Comparison of ENCODE assay signal across 5 worm cellular contexts in genomic region chrIV:8534997-8535414, ce11.
TF ChIP-seq lines count a peak whose summit lies in the region.

No protein-coding gene starts in this region.

TF ChIP-seq in whole organism, L1 larva, 84 proteins besides CTCF, POLR2A, EP300 and RAD21 (continued from another document and continues in another):
- TF ChIP-seq irx-1 (tag; optimal IDR thresholded peaks at IDR 0.05; lab: Kevin White, UChicago) (peak; percentile 5), mep-1 (tag; optimal IDR thresholded peaks at IDR 0.05; lab: Kevin White, UChicago) (peak; percentile 30), nhr-19 (GFP tag; conservative IDR thresholded peaks at IDR 0.05; lab: Robert Waterston, UW) (peak; percentile 67), lin-35 (GFP tag; optimal IDR thresholded peaks at IDR 0.05; lab: Kevin White, UChicago) (peak in 1 of 2 experiments; percentile 74), lsy-2 (tag; optimal IDR thresholded peaks at IDR 0.05; lab: Kevin White, UChicago) (peak; percentile 56 to 57), nhr-47 (tag; optimal IDR thresholded peaks at IDR 0.05; lab: Kevin White, UChicago) (peak; percentile 21), ceh-88 (GFP tag; IDR thresholded peaks at IDR 0.05; lab: Robert Waterston, UW) (0 out of 2 replicates have a peak, but pooled peaks have one; percentile 23), mdl-1 (tag; optimal IDR thresholded peaks at IDR 0.05; lab: Kevin White, UChicago) (peak; percentile 36 to 93), lin-13 (GFP tag; optimal IDR thresholded peaks at IDR 0.05; lab: Kevin White, UChicago) (no peak), unc-62 (GFP tag; optimal IDR thresholded peaks at IDR 0.05; lab: Kevin White, UChicago) (no peak), blmp-1 (tag; optimal IDR thresholded peaks at IDR 0.05; lab: Kevin White, UChicago) (peak; percentile 55), tbx-2 (tag; optimal IDR thresholded peaks at IDR 0.05; lab: Kevin White, UChicago) (peak; percentile 66), lin-14 (GFP tag; optimal IDR thresholded peaks at IDR 0.05; lab: Kevin White, UChicago) (peak; percentile 77), elt-2 (tag; optimal IDR thresholded peaks at IDR 0.05; lab: Kevin White, UChicago) (peak; percentile 61), nhr-20 (tag; optimal IDR thresholded peaks at IDR 0.05; lab: Kevin White, UChicago) (peak; percentile 92), efl-1 (optimal IDR thresholded peaks at IDR 0.05; lab: Kevin White, UChicago) (peak in 1 of 2 experiments; percentile 9), efl-1 (GFP tag; optimal IDR thresholded peaks at IDR 0.05 in 1 of 2; lab: Kevin White, UChicago) (no peak), rnt-1 (tag; optimal IDR thresholded peaks at IDR 0.05; lab: Kevin White, UChicago) (peak; percentile 43), snu-23 (GFP tag; optimal IDR thresholded peaks at IDR 0.05; lab: Kevin White, UChicago) (peak; percentile 71), mab-9 (GFP tag; IDR thresholded peaks at IDR 0.05; lab: Robert Waterston, UW) (no peak), fos-1 (tag; optimal IDR thresholded peaks at IDR 0.05; lab: Kevin White, UChicago) (no peak), nhr-77 (tag; optimal IDR thresholded peaks at IDR 0.05; lab: Kevin White, UChicago) (no peak), ets-5 (GFP tag; IDR thresholded peaks at IDR 0.05; lab: Robert Waterston, UW) (no peak), nhr-84 (tag; optimal IDR thresholded peaks at IDR 0.05; lab: Kevin White, UChicago) (no peak), unc-86 (tag; optimal IDR thresholded peaks at IDR 0.05; lab: Kevin White, UChicago) (no peak), ama-1 (optimal IDR thresholded peaks at IDR 0.05; lab: Kevin White, UChicago) (peak; percentile 18)

TF ChIP-seq in whole organism, L2 larva, 48 proteins besides CTCF, POLR2A, EP300 and RAD21 (continued from another document and continues in another):
- TF ChIP-seq nhr-10 (tag; optimal IDR thresholded peaks at IDR 0.05; lab: Kevin White, UChicago) (no peak), lin-13 (GFP tag; optimal IDR thresholded peaks at IDR 0.05; lab: Kevin White, UChicago) (peak; percentile 40), nhr-237 (tag; optimal IDR thresholded peaks at IDR 0.05; lab: Kevin White, UChicago) (no peak), nhr-11 (tag; optimal IDR thresholded peaks at IDR 0.05; lab: Kevin White, UChicago) (no peak), mbf-1 (tag; optimal IDR thresholded peaks at IDR 0.05; lab: Kevin White, UChicago) (no peak), ceh-16 (tag; optimal IDR thresholded peaks at IDR 0.05; lab: Kevin White, UChicago) (no peak), lin-39 (tag; optimal IDR thresholded peaks at IDR 0.05; lab: Kevin White, UChicago) (no peak), nhr-129 (tag; optimal IDR thresholded peaks at IDR 0.05; lab: Kevin White, UChicago) (peak; percentile 80), fos-1 (tag; optimal IDR thresholded peaks at IDR 0.05; lab: Kevin White, UChicago) (peak; percentile 75), unc-39 (tag; optimal IDR thresholded peaks at IDR 0.05; lab: Kevin White, UChicago) (no peak), egl-27 (tag; optimal IDR thresholded peaks at IDR 0.05; lab: Kevin White, UChicago) (no peak), gmeb-1 (tag; optimal IDR thresholded peaks at IDR 0.05; lab: Kevin White, UChicago) (no peak), sma-3 (GFP tag; optimal IDR thresholded peaks at IDR 0.05; lab: Kevin White, UChicago) (peak; percentile 76), nhr-77 (tag; optimal IDR thresholded peaks at IDR 0.05; lab: Kevin White, UChicago) (no peak), alr-1 (tag; optimal IDR thresholded peaks at IDR 0.05; lab: Kevin White, UChicago) (no peak), nhr-23 (tag; optimal IDR thresholded peaks at IDR 0.05; lab: Kevin White, UChicago) (no peak), nhr-21 (tag; optimal IDR thresholded peaks at IDR 0.05; lab: Kevin White, UChicago) (peak; percentile 62), aly-2 (tag; optimal IDR thresholded peaks at IDR 0.05; lab: Kevin White, UChicago) (no peak), sem-4 (tag; optimal IDR thresholded peaks at IDR 0.05; lab: Kevin White, UChicago) (no peak), ama-1 (optimal IDR thresholded peaks at IDR 0.05; lab: Kevin White, UChicago) (peak; percentile 80), nhr-12 (tag; optimal IDR thresholded peaks at IDR 0.05; lab: Kevin White, UChicago) (no peak), lin-11 (tag; optimal IDR thresholded peaks at IDR 0.05; lab: Kevin White, UChicago) (no peak), unc-55 (GFP tag; optimal IDR thresholded peaks at IDR 0.05; lab: Kevin White, UChicago) (no peak), elt-1 (tag; optimal IDR thresholded peaks at IDR 0.05; lab: Kevin White, UChicago) (no peak), nhr-6 (tag; optimal IDR thresholded peaks at IDR 0.05; lab: Kevin White, UChicago) (peak; percentile 34), crh-2 (tag; optimal IDR thresholded peaks at IDR 0.05; lab: Kevin White, UChicago) (peak; percentile 72), skn-1 (tag; optimal IDR thresholded peaks at IDR 0.05; lab: Kevin White, UChicago) (no peak), ztf-11 (tag; optimal IDR thresholded peaks at IDR 0.05; lab: Kevin White, UChicago) (no peak), lsy-2 (tag; optimal IDR thresholded peaks at IDR 0.05; lab: Kevin White, UChicago) (peak in 1 of 2 experiments; percentile 75)

TF ChIP-seq in whole organism, L3 larva, 47 proteins besides CTCF, POLR2A, EP300 and RAD21 (continued from another document):
- TF ChIP-seq aly-2 (tag; optimal IDR thresholded peaks at IDR 0.05; lab: Kevin White, UChicago) (no peak), pqm-1 (tag; optimal IDR thresholded peaks at IDR 0.05; lab: Kevin White, UChicago) (peak; percentile 53), elt-1 (tag; optimal IDR thresholded peaks at IDR 0.05; lab: Kevin White, UChicago) (no peak), ama-1 (optimal IDR thresholded peaks at IDR 0.05; lab: Kevin White, UChicago) (peak; percentile 51), nhr-43 (tag; optimal IDR thresholded peaks at IDR 0.05; lab: Kevin White, UChicago; ENCODE audit: poor library complexity, severe bottlenecking) (peak; percentile 84), mdl-1 (tag; optimal IDR thresholded peaks at IDR 0.05; lab: Kevin White, UChicago) (peak; percentile 69), egl-27 (tag; optimal IDR thresholded peaks at IDR 0.05; lab: Kevin White, UChicago) (no peak), fkh-2 (tag; optimal IDR thresholded peaks at IDR 0.05; lab: Kevin White, UChicago) (no peak), egl-5 (tag; optimal IDR thresholded peaks at IDR 0.05; lab: Kevin White, UChicago) (no peak), ztf-4 (tag; optimal IDR thresholded peaks at IDR 0.05; lab: Kevin White, UChicago) (no peak), elt-2 (tag; optimal IDR thresholded peaks at IDR 0.05; lab: Kevin White, UChicago) (peak; percentile 78), nhr-11 (tag; optimal IDR thresholded peaks at IDR 0.05; lab: Kevin White, UChicago) (no peak), ceh-16 (tag; optimal IDR thresholded peaks at IDR 0.05; lab: Kevin White, UChicago) (no peak), nhr-76 (tag; optimal IDR thresholded peaks at IDR 0.05; lab: Kevin White, UChicago) (peak; percentile 78), nhr-237 (tag; optimal IDR thresholded peaks at IDR 0.05; lab: Kevin White, UChicago) (no peak), fos-1 (tag; optimal IDR thresholded peaks at IDR 0.05; lab: Kevin White, UChicago) (no peak), unc-39 (tag; optimal IDR thresholded peaks at IDR 0.05; lab: Kevin White, UChicago) (no peak), R02D3.7 (tag; optimal IDR thresholded peaks at IDR 0.05; lab: Kevin White, UChicago) (no peak), nhr-25 (tag; optimal IDR thresholded peaks at IDR 0.05; lab: Kevin White, UChicago) (peak; percentile 71), hmg-11 (tag; optimal IDR thresholded peaks at IDR 0.05; lab: Kevin White, UChicago) (no peak), snpc-4 (tag; optimal IDR thresholded peaks at IDR 0.05; lab: Kevin White, UChicago) (no peak), nhr-67 (tag; optimal IDR thresholded peaks at IDR 0.05; lab: Kevin White, UChicago) (no peak), lsy-12 (tag; optimal IDR thresholded peaks at IDR 0.05; lab: Kevin White, UChicago) (peak; percentile 32), nhr-12 (tag; optimal IDR thresholded peaks at IDR 0.05; lab: Kevin White, UChicago) (no peak), elt-3 (tag; optimal IDR thresholded peaks at IDR 0.05; lab: Kevin White, UChicago) (peak in 1 of 3 experiments; percentile 6), nhr-23 (tag; optimal IDR thresholded peaks at IDR 0.05; lab: Kevin White, UChicago) (peak; percentile 63), ztf-11 (tag; optimal IDR thresholded peaks at IDR 0.05; lab: Kevin White, UChicago) (no peak), sea-2 (GFP tag; optimal IDR thresholded peaks at IDR 0.05; lab: Kevin White, UChicago) (no peak), ceh-82 (tag; optimal IDR thresholded peaks at IDR 0.05; lab: Kevin White, UChicago) (no peak), daf-12 (tag; optimal IDR thresholded peaks at IDR 0.05; lab: Kevin White, UChicago) (no peak)

TF ChIP-seq in whole organism, L4 larva, 104 proteins besides CTCF, POLR2A, EP300 and RAD21 (continued from another document):
- TF ChIP-seq dve-1 (tag; optimal IDR thresholded peaks at IDR 0.05; lab: Kevin White, UChicago; ENCODE audit: insufficient read depth) = peak; percentile 87
- TF ChIP-seq mes-2 (tag; optimal IDR thresholded peaks at IDR 0.05; lab: Kevin White, UChicago; ENCODE audit: poor library complexity, severe bottlenecking) = peak; percentile 2
- no peak for TF ChIP-seq snpc-1.2 (GFP tag; IDR thresholded peaks at IDR 0.05; lab: Robert Waterston, UW)
- peak; percentile 19; the same call in 1 of the 2 replicates for TF ChIP-seq T26A8.4 (GFP tag; IDR thresholded peaks at IDR 0.05; lab: Robert Waterston, UW)
- peak; percentile 78 to 88 for TF ChIP-seq mdl-1 (tag; optimal IDR thresholded peaks at IDR 0.05; lab: Kevin White, UChicago)
- no peak for TF ChIP-seq F49E8.2 (tag; optimal IDR thresholded peaks at IDR 0.05; lab: Kevin White, UChicago; ENCODE audit: borderline replicate concordance)
- no peak for TF ChIP-seq nhr-111 (GFP tag; optimal IDR thresholded peaks at IDR 0.05; lab: Kevin White, UChicago)
- TF ChIP-seq mxl-2 (GFP tag; conservative IDR thresholded peaks at IDR 0.05; lab: Robert Waterston, UW) = peak; percentile 80
- peak; percentile 8 for TF ChIP-seq dpl-1 (GFP tag; optimal IDR thresholded peaks at IDR 0.05; lab: Kevin White, UChicago)
- peak; percentile 8 for TF ChIP-seq gei-8 (GFP tag; optimal IDR thresholded peaks at IDR 0.05; lab: Kevin White, UChicago)
- TF ChIP-seq F26F4.8 (GFP tag; conservative IDR thresholded peaks at IDR 0.05; lab: Robert Waterston, UW) = no peak
- TF ChIP-seq unc-130 (GFP tag; optimal IDR thresholded peaks at IDR 0.05; lab: Kevin White, UChicago) = no peak
- TF ChIP-seq lsy-2 (tag; optimal IDR thresholded peaks at IDR 0.05; lab: Kevin White, UChicago) = peak in 1 of 2 experiments; percentile 85
- TF ChIP-seq ceh-20 (GFP tag; IDR thresholded peaks at IDR 0.05; lab: Robert Waterston, UW) = peak; percentile 72
- peak; percentile 92 for TF ChIP-seq cey-2 (tag; optimal IDR thresholded peaks at IDR 0.05; lab: Kevin White, UChicago; ENCODE audit: borderline replicate concordance, insufficient read depth)
- TF ChIP-seq F44E2.7 (GFP tag; IDR thresholded peaks at IDR 0.05; lab: Robert Waterston, UW) = no peak
- TF ChIP-seq mep-1 (tag; optimal IDR thresholded peaks at IDR 0.05; lab: Kevin White, UChicago) = peak; percentile 54
- TF ChIP-seq mxl-3 (GFP tag; optimal IDR thresholded peaks at IDR 0.05; lab: Kevin White, UChicago) = peak; percentile 64
- 0 out of 2 replicates have a peak, but pooled peaks have one; percentile 12 for TF ChIP-seq php-3 (GFP tag; IDR thresholded peaks at IDR 0.05; lab: Robert Waterston, UW)

TF ChIP-seq in whole organism, young adult, 124 proteins besides CTCF, POLR2A, EP300 and RAD21 (continued from another document):
- TF ChIP-seq B0336.3 (GFP tag; IDR thresholded peaks at IDR 0.05; lab: Robert Waterston, UW) (no peak), lin-40 (tag; optimal IDR thresholded peaks at IDR 0.05; lab: Kevin White, UChicago) (peak; percentile 39), somi-1 (GFP tag; optimal IDR thresholded peaks at IDR 0.05; lab: Kevin White, UChicago) (peak; percentile 73), unc-62 (GFP tag; optimal IDR thresholded peaks at IDR 0.05; lab: Kevin White, UChicago) (peak; percentile 39), C06A6.2 (GFP tag; conservative IDR thresholded peaks at IDR 0.05; lab: Robert Waterston, UW) (no peak)
TF ChIP-seq in whole organism, young adult: peak in this region for 15.
